Worm (Caenorhabditis elegans): ENCODE measurements around the gene jmjd-5.
A peak's percentile ranks its signal among the peaks of the same experiment; 100 is the strongest.
"Not testable (repeated sequence)": the region's sequence is repeated elsewhere in the genome, so short reads cannot be mapped to it uniquely, and the experiment has no call there.

Gene jmjd-5

DNA sequence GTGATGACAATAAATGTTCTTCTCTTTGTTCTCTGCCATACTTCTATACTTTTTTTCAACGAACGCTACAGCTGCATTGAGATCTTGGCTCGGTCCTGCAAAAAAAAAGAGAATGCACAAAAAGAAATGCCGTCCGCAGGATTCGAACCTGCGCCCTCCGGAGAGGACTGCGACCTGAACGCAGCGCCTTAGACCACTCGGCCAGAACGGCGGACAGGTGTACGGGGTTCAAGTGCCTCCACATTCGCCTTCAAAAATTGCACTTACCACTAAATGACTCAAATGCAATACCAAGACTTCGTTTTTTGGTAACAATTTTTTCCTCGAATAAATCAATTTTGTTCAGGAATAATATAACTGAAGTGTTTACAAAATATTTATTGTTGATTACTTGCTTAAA is 47.4 kb downstream of the jmjd-5 start:
- TF ChIP-seq T26A8.4 (GFP tag; IDR thresholded peaks at IDR 0.05) (0 out of 2 replicates have a peak, but pooled peaks have one; percentile 26), daf-8 (GFP tag; IDR thresholded peaks at IDR 0.05) (no peak), lim-7 (GFP tag; IDR thresholded peaks at IDR 0.05) (peak; percentile 52; the same call in 1 of the 2 replicates), unc-130 (GFP tag; optimal IDR thresholded peaks at IDR 0.05) (no peak), hlh-11 (tag; optimal IDR thresholded peaks at IDR 0.05) (peak; percentile 42), spr-3 (GFP tag; optimal IDR thresholded peaks at IDR 0.05) (no peak), duxl-1 (tag; optimal IDR thresholded peaks at IDR 0.05; ENCODE audit: poor library complexity) (peak; percentile 44), ceh-28 (tag; optimal IDR thresholded peaks at IDR 0.05) (no peak), mes-2 (tag; optimal IDR thresholded peaks at IDR 0.05; ENCODE audit: poor library complexity, severe bottlenecking) (peak; percentile 59), set-16 (GFP tag; IDR thresholded peaks at IDR 0.05) (peak; percentile 68), dmd-8 (GFP tag; IDR thresholded peaks at IDR 0.05) (0 out of 2 replicates have a peak, but pooled peaks have one; percentile 9), nhr-10 (tag; optimal IDR thresholded peaks at IDR 0.05) (no peak), lin-29 (GFP tag; IDR thresholded peaks at IDR 0.05) (no peak), mep-1 (tag; optimal IDR thresholded peaks at IDR 0.05) (peak; percentile 39), F44E2.7 (GFP tag; IDR thresholded peaks at IDR 0.05) (no peak), nhr-11 (tag; optimal IDR thresholded peaks at IDR 0.05) (peak; percentile 35), Y105C5A.15 (GFP tag; IDR thresholded peaks at IDR 0.05) (0 out of 2 replicates have a peak, but pooled peaks have one; percentile 28), unc-62 (GFP tag; optimal IDR thresholded peaks at IDR 0.05 in 1 of 2) (peak in 1 of 2 experiments; percentile 95), unc-62 (tag; optimal IDR thresholded peaks at IDR 0.05) (no peak), vab-7 (GFP tag; IDR thresholded peaks at IDR 0.05) (0 out of 2 replicates have a peak, but pooled peaks have one; percentile 14), zip-11 (GFP tag; IDR thresholded peaks at IDR 0.05) (no peak), spr-1 (tag; optimal IDR thresholded peaks at IDR 0.05) (peak; percentile 5), rbr-2 (tag; optimal IDR thresholded peaks at IDR 0.05) (no peak), snpc-4 (tag; optimal IDR thresholded peaks at IDR 0.05) (peak; percentile 84), dmd-6 (GFP tag; IDR thresholded peaks at IDR 0.05) (peak; percentile 40), tra-1 (GFP tag; IDR thresholded peaks at IDR 0.05) (0 out of 2 replicates have a peak, but pooled peaks have one; percentile 39), egl-43 (GFP tag; IDR thresholded peaks at IDR 0.05) (peak; percentile 73; the same call in 1 of the 2 replicates), hif-1 (tag; optimal IDR thresholded peaks at IDR 0.05) (peak in 1 of 2 experiments; percentile 11), pha-4 (GFP tag; IDR thresholded peaks at IDR 0.05) (no peak), pha-4 (tag; optimal IDR thresholded peaks at IDR 0.05) (no peak), hmg-1.1 (GFP tag; IDR thresholded peaks at IDR 0.05) (peak; percentile 62)

DNA sequence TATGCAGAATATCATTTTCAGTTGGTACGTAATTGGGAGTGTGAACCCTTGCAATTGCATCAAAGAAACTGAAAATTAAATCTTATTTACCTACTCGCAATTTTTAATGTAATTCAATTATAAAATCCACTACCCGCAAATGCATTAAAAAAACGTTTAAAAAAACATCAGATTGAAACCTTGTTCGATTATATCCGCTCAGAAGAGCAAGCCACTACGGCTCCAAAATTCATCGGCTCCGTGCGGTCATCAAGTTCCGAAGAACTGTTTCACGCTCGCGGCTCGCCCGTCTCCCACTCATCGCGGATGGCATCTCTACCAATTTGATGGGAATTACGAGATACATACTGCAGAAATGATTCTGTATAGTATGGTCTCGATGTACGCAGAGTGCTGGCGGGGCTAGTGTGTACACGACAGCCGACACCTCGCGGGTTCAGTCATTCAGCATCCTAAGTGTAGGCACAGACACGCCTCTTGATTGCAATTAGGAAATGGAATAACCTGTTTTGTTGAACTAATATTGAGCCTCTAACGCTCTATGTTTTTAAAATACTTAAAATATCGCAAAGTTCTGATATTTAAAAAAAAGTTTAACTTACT is 48.1 kb downstream of the jmjd-5 start:
- TF ChIP-seq nhr-48 (tag; optimal IDR thresholded peaks at IDR 0.05) (peak; percentile 27), php-3 (GFP tag; IDR thresholded peaks at IDR 0.05) (peak; percentile 25; the same call in 1 of the 2 replicates), mep-1 (tag; optimal IDR thresholded peaks at IDR 0.05) (peak; percentile 43), hlh-11 (tag; optimal IDR thresholded peaks at IDR 0.05) (peak; percentile 37), Y48G9A.11 (GFP tag; IDR thresholded peaks at IDR 0.05) (peak; percentile 59; the same call in 1 of the 2 replicates), dmd-6 (GFP tag; IDR thresholded peaks at IDR 0.05) (peak; percentile 41; the same call in 1 of the 2 replicates), lin-38 (GFP tag; IDR thresholded peaks at IDR 0.05) (peak; percentile 60), dmd-8 (GFP tag; IDR thresholded peaks at IDR 0.05) (0 out of 2 replicates have a peak, but pooled peaks have one; percentile 56), vab-7 (GFP tag; IDR thresholded peaks at IDR 0.05) (peak; percentile 52; the same call in 1 of the 2 replicates), nhr-102 (tag; optimal IDR thresholded peaks at IDR 0.05) (peak; percentile 32), unc-130 (GFP tag; optimal IDR thresholded peaks at IDR 0.05) (peak; percentile 53), ceh-44 (GFP tag; IDR thresholded peaks at IDR 0.05) (0 out of 2 replicates have a peak, but pooled peaks have one; percentile 67), dve-1 (tag; optimal IDR thresholded peaks at IDR 0.05; ENCODE audit: insufficient read depth) (peak; percentile 5), mes-2 (tag; optimal IDR thresholded peaks at IDR 0.05; ENCODE audit: poor library complexity, severe bottlenecking) (peak; percentile 54), snpc-4 (tag; optimal IDR thresholded peaks at IDR 0.05) (peak; percentile 74), mdt-29 (GFP tag; IDR thresholded peaks at IDR 0.05) (peak; percentile 13; the same call in 1 of the 2 replicates), snpc-1.2 (GFP tag; IDR thresholded peaks at IDR 0.05) (peak; percentile 84), T26A8.4 (GFP tag; IDR thresholded peaks at IDR 0.05) (peak; percentile 58), F49E8.2 (tag; optimal IDR thresholded peaks at IDR 0.05; ENCODE audit: borderline replicate concordance) (peak; percentile 76), daf-16 (tag; optimal IDR thresholded peaks at IDR 0.05) (peak; percentile 21)
- not testable (repeated sequence) for TF ChIP-seq daf-16 (GFP tag; optimal IDR thresholded peaks at IDR 0.05)
